Fruit fly (Drosophila melanogaster) S2 (cell line): ENCODE measurements around the gene CG17219.
A peak's percentile ranks its signal among the peaks of the same experiment; 100 is the strongest.

Experiments
- CG8478 ChIP-seq: fragments of >200 bp; optimal IDR thresholded peaks from 2 replicates; lab custom pipeline; 2018
- CTCF ChIP-seq, 2 experiments: fragments of >200 bp; optimal IDR thresholded peaks; 2 replicates each; lab custom pipeline; 2018

CG17219 gene

DNA sequence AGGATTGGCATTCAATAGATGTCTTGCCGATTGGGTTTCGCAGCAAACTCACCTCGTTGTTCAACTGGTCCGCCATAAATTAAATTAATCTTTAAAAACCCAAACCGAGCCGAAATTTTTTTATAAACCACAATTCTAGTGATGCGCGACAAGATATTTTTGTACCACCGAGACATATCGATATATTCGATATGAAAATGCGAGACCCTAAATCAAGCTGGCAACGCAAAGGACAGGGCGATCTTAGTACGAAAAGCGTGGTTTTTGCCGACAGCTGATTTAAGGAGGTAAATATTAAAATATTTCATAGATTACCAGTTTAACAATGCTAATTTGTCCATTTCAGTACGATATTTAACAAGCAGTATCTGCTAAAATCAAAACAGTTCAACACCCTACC lies at the start of gene CG17219, which contains the start of gene Sf3b2:
CG17219 (plus strand) TSS at position 242 of the 400 bp plus-strand sequence.
Sf3b2 (minus strand) TSS at position 157 of the 400 bp plus-strand sequence.
- TF ChIP-seq CTCF (optimal IDR thresholded peaks at IDR 0.05; lab: Kevin White, UChicago), result no peak
- TF ChIP-seq CG8478 (lab: Kevin White, UChicago), result no peak

DNA sequence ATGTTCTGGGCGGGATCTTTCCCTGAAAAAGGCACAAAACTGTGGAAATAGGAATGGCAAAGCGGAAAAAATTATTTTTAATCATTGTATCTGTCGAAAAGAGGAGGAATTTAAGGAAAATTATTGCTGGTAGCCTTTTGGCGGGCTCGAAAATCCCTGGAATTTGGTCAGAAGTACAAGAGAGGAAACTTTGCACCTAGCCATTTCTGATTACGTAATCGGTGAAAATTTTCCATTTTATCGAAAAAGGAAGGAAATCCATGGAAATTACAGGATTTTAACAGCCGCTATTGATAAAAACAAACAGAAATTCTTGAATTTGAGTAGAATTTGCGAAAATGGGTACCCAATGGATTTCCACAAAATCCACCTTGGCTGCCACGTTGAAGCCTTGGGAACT lies 42.3 kb upstream of the CG17219 start:
- no peak for TF ChIP-seq CTCF (optimal IDR thresholded peaks at IDR 0.05; lab: Kevin White, UChicago)
- TF ChIP-seq CG8478 (lab: Kevin White, UChicago), result no peak

DNA sequence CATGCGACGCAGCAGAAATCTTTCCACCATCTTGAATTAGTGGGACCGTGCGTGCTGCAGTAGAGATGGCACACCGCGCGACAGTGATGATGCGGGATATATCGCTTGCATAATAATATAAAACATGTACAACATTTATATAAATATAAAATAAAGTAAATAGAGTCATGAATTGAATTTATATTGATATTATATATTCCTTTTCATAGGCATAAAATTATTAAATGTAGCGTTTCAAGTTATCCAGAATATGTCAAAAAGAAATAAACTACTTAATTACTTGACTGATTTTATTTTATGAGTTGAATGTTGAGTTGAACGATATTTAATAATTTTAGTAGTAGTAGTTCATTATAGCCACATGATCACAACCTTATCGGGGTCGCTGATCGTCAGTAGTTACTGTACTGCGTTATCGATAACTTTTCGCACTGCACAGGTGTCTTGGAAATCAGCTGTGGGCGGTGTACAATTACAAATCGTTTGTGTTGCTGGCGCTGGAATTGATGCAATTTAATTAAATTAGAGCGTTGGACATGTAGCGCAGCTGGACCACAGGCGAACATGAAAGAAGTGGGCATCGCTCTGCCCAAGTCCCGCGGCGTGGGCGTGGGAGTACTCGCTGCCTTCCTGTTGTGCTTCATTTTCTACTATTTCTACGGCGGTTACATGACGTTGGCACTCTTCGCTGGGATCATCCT lies 41.2 kb upstream of the CG17219 start, which contains the start of the genes Chd1 and Bem46:
Chd1 (minus strand) TSS at position 43 of the 701 bp plus-strand sequence.
Bem46 (plus strand) TSS at position 436 of the 701 bp plus-strand sequence.
- peak in 1 of 2 experiments; percentile 17 for TF ChIP-seq CTCF (optimal IDR thresholded peaks at IDR 0.05; lab: Kevin White, UChicago)
- TF ChIP-seq CG8478 (lab: Kevin White, UChicago), result no peak

DNA sequence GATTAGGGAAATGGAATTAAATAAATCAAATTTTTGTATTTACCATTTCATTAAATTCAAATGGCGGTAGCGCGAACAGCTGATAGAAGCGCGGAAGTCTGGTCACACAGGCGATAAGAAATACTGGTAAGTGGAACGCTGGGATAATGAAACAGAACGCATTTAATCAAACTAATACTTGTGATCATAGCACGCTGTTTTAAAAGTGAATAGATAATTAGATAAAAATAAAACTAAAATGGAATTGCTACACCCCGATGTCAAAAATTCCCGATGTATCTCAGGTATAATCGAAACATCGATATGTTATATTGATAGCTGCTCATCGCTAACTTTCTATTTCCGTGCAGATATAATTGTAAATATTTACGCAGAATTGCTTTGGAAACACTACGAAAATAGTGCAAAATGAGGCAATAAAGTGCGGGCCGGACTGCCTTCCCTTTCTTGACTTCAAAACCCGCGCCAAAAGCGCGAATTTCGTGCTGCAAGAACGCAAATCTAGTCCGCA lies 36.3 kb upstream of the CG17219 start, which contains the start of the genes okr and CG3558:
okr (minus strand) TSS at position 96 of the 511 bp plus-strand sequence.
CG3558 (plus strand) TSS at position 207 of the 511 bp plus-strand sequence.
- TF ChIP-seq CG8478 (lab: Kevin White, UChicago) (no peak), CTCF (optimal IDR thresholded peaks at IDR 0.05; lab: Kevin White, UChicago) (peak in 1 of 2 experiments; percentile 2)

DNA sequence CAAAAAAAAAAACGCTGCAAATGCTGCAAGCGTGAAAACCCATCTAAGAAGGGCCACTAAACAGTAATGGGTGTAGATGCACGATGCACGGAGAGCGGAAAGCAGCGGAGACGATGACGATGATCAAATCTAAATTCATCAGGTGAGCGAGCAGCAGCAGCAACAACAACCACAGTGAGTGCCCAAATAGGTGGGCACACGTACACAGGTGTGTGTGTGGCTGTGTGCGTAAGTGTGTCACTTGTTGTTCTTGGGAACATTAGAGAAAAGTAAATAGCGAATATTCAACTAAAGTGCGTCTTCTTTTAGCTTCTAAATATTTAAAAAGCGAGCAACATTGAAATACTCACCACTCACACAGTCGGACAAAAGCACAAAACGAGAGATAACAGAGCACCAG lies 35.8 kb upstream of the CG17219 start:
- TF ChIP-seq CG8478 (lab: Kevin White, UChicago) (no peak), CTCF (optimal IDR thresholded peaks at IDR 0.05; lab: Kevin White, UChicago) (no peak)

DNA sequence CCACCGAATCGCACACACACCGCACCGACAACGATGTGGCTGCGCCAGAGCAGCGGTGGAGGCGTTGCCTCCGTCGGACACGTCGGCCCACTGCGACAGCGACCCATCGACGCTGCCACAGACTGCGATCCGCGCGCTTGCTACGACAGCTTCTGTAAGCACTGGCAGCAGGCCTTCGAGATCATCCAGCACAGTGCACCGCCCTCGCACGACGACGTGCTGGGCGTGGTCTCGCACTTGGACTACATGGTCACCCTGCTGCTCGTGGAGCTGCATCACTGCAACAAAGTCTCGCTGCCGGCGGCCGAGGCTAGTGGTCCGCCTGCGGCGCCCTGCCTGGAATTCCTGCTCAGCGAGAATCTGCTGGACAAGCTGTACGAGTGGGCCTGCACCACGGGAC lies 35.4 kb upstream of the CG17219 start:
- TF ChIP-seq CG8478 (lab: Kevin White, UChicago) (no peak), CTCF (optimal IDR thresholded peaks at IDR 0.05; lab: Kevin White, UChicago) (no peak)

DNA sequence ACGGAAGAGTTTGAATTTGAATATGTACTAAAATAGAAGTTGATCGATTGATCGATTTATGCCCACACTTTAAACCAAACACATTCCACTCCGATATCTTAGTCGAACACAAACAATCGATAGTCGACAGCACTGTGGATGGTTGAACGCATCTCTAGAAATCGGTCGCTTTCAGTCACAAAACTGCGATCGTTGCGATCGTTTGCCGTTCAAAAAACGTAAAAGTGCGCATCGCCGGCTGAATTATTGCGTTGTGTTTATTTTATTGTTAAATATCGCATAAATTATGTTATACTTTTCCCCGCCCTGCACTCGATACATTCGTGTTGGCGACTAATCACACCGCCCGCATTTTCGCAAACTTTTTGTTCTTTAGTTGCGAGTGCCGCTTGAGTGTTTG lies 29.9 kb upstream of the CG17219 start, which contains the start of gene Ccdc85:
Ccdc85 (plus strand) TSS at position 174 of the 400 bp plus-strand sequence.
- TF ChIP-seq CG8478 (lab: Kevin White, UChicago) (no peak), CTCF (optimal IDR thresholded peaks at IDR 0.05; lab: Kevin White, UChicago) (peak; percentile 23 to 51)

DNA sequence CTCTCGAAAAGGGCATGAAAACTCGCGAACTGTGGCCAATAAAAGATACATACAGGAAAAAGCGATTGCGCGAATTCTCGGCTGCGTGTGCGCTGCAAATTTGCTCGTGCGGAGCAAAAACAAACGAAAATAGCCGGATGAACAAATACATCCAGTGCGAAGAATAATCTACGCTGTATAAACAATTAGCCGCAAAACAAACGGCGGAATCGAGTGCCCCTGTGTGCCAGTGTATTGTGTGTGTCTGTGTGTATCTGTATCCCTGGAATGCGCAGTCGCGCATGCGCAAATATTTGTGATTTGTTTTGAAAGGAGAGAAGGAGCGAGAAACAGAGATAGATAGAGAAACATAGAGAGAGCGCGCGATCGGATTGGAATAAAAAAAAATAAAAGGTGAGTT lies 29.4 kb upstream of the CG17219 start:
- TF ChIP-seq CTCF (optimal IDR thresholded peaks at IDR 0.05; lab: Kevin White, UChicago) (no peak), CG8478 (lab: Kevin White, UChicago) (no peak)

DNA sequence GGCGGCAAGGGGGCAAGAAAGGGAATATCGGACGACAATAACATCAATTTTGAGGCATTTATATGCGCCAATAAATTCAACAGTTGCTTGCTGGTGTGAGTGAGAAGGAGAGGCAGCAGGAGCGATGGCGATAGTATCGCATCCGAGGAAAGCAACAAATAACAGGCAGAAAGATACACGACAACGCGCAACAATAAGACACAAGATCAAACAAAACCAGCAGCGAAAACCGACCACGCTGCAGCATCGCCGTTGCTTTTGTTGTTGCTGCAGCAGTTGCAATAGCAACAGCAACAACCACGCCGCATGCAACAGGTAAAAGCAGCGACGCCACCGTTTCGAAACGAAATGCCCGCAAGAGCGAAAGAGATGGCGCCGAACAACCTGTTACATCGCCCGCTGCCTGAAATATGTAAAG lies 28.5 kb upstream of the CG17219 start:
- TF ChIP-seq CTCF (optimal IDR thresholded peaks at IDR 0.05; lab: Kevin White, UChicago) (no peak), CG8478 (lab: Kevin White, UChicago) (no peak)

DNA sequence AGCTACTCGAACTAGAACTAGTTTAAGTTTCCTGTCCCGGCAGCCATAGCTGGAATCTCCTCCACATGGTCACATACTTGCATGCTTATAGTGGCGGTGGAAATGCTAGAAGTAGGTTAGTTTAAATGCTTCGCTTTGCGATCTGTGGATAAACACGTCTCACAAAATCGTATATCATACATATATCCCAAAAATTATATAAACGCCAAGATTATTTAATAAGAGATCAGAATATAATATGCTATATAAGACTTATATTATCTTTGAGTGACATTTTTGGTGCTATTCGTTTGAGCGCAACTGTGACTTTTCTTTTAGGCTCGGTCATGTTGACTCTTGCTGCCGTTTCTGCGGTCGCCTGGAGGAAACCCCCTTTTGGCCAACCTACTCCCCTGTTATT lies 27.1 kb upstream of the CG17219 start:
- TF ChIP-seq CTCF (optimal IDR thresholded peaks at IDR 0.05; lab: Kevin White, UChicago) (no peak), CG8478 (lab: Kevin White, UChicago) (no peak)

DNA sequence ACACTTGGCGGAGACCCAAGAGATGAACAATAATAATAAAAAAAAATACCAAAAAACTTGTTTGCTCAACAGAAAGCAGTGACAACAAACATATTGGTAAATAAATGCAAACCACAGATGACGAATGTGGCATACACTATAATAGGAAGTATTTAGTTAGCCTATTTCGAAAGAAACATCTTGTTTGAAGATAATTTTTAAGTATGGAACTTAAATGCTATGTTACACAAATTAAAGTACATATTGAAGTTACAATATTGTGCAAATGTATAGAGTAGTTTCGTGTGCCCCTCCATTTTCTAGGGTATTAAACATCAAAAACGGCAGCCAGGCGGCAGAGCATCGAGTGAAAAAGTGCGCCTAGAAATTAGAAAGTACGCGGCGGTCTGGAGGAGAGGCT lies 25.7 kb upstream of the CG17219 start:
- TF ChIP-seq CG8478 (lab: Kevin White, UChicago), result no peak
- TF ChIP-seq CTCF (optimal IDR thresholded peaks at IDR 0.05; lab: Kevin White, UChicago), result no peak

DNA sequence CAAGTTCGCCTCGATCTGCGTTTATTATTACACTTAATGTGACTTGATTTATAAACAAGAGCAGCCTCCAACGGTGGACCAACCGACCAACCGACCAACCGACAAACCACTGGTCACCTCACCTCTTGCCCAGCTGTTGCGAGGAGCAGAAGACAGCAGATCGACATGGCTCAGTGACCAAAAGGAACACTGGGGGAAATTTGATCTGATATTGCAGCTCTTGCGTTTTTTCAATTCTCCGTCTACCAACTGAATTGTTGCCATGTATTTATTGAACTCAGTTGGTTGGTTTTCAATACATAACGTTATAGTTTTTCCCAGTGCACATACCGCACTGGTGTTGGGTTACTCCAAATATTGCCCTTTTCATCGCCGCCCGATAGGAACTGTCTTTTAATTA lies 24.5 kb upstream of the CG17219 start:
- TF ChIP-seq CG8478 (lab: Kevin White, UChicago), result no peak
- TF ChIP-seq CTCF (optimal IDR thresholded peaks at IDR 0.05; lab: Kevin White, UChicago), result no peak

DNA sequence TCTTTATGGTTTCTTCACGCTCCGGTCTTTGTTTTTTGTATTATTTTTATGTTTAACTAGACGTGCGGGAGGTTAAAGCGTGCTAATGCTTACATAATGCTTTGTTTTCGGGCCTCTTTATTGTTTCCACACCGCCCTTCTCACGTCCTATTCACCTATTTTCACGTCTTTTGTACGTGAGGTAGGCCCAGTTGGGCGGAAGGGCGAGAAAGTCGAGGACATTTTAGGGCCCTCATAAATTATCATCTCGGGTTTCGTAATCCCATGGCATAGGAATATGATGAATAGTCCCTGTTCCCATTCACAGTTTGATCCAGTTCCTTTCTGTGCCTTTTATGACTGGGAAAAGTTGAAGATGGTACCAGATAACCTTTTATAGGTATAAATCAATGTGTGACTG lies 23.6 kb upstream of the CG17219 start:
- no peak for TF ChIP-seq CG8478 (lab: Kevin White, UChicago)
- no peak for TF ChIP-seq CTCF (optimal IDR thresholded peaks at IDR 0.05; lab: Kevin White, UChicago)

DNA sequence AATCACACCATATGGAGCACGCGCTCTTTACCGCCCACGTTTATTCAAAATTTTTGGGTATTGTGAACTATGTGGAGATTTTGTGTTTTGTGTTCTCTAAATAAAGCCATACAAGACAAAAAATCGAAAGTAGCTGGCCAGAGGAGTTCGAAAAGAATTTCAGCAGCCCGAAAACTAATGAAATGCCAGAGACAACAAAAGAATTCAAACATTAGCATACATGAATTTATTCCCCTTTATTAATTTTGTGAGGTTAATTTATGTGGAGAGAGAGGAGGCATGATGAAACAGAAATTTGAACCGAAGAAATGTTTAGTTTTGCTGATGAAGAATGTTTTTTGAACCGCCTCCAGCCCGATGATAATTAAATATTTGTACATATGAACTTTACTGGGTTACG lies 22.9 kb upstream of the CG17219 start:
- no peak for TF ChIP-seq CG8478 (lab: Kevin White, UChicago)
- TF ChIP-seq CTCF (optimal IDR thresholded peaks at IDR 0.05; lab: Kevin White, UChicago), result no peak

DNA sequence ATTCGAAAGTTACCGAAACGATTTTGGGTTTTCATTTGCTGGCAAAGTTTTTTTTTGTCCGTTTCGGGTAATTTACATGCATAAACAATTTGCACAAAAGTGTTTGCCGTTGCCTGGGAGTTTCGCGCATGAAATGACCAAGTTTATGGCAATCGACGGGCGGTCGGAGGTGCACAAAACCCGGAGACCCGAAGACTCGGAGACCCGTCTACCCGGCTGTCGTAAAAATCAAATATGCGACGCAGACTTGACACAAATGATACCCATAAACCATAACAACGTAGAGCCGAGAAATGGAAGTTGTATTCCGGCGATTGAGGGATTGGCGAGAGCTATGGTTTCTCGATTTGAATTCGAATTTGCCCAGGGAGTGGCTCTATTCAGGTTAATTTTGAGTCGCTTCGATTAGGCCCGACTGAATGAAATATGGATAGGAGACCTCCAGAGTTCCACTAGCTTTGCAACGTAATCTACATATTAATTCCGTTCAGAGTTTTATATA lies 22.1 kb upstream of the CG17219 start:
- TF ChIP-seq CTCF (optimal IDR thresholded peaks at IDR 0.05; lab: Kevin White, UChicago) (no peak), CG8478 (lab: Kevin White, UChicago) (no peak)
